Fruit fly (Drosophila melanogaster) whole organism, pupa: ENCODE measurements around the gene Cht5.
A peak's percentile ranks its signal among the peaks of the same experiment; 100 is the strongest.

Experiments
- CG10348 ChIP-seq: fragments of 200-800 bp; sonication (Bioruptor generic); IDR thresholded peaks from 2 replicates; pipeline ENCODE4 v1.3.6; 2022; ENCODE audit warnings: missing biosample characterization, missing genetic modification characterization
- CG12605 ChIP-seq: fragments of 200-800 bp; sonication (Bioruptor generic); IDR thresholded peaks from 2 replicates; pipeline ENCODE4 v1.3.6; 2022; ENCODE audit warnings: missing biosample characterization, missing genetic modification characterization
- CG13204 ChIP-seq: fragments of 200-800 bp; sonication (Bioruptor generic); optimal IDR thresholded peaks from 2 replicates; lab custom pipeline; 2018; ENCODE audit warnings: missing biosample characterization, mild to moderate bottlenecking, missing genetic modification characterization, moderate library complexity
- CG14655 ChIP-seq: fragments of 200-800 bp; sonication (Bioruptor generic); optimal IDR thresholded peaks from 3 replicates; lab custom pipeline; 2017; ENCODE audit warnings: mild to moderate bottlenecking, missing biosample characterization, missing genetic modification reagents, missing genetic modification characterization
- CG15710 ChIP-seq: fragments of 200-800 bp; sonication (Bioruptor generic); optimal IDR thresholded peaks from 2 replicates; lab custom pipeline; 2018; ENCODE audit warnings: missing biosample characterization, mild to moderate bottlenecking, missing genetic modification characterization, moderate library complexity
- CG17806 ChIP-seq: fragments of 200-800 bp; sonication (Bioruptor generic); optimal IDR thresholded peaks from 2 replicates; lab custom pipeline; 2018; ENCODE audit warnings: missing biosample characterization, mild to moderate bottlenecking, missing genetic modification characterization, moderate library complexity
- CG32121 ChIP-seq: fragments of 200-800 bp; sonication (Bioruptor generic); IDR thresholded peaks from 2 replicates; pipeline ENCODE4 v1.3.6; 2022; ENCODE audit warnings: missing biosample characterization, missing genetic modification characterization
- CG34367 ChIP-seq: fragments of 200-800 bp; sonication (Bioruptor generic); optimal IDR thresholded peaks from 2 replicates; lab custom pipeline; 2018; ENCODE audit warnings: missing biosample characterization, mild to moderate bottlenecking, missing genetic modification characterization
- CG4496 ChIP-seq: fragments of 200-800 bp; sonication (Bioruptor generic); IDR thresholded peaks from 3 replicates; pipeline ENCODE4 v1.3.6; 2022; ENCODE audit warnings: missing biosample characterization, missing genetic modification characterization
- CG8159 ChIP-seq: fragments of 200-800 bp; sonication (Bioruptor generic); optimal IDR thresholded peaks from 3 replicates; lab custom pipeline; 2018; ENCODE audit warnings: missing biosample characterization, mild to moderate bottlenecking, missing genetic modification characterization, moderate library complexity
- CG8301 ChIP-seq: fragments of 200-800 bp; sonication (Bioruptor generic); optimal IDR thresholded peaks from 2 replicates; lab custom pipeline; 2018; ENCODE audit warnings: missing biosample characterization, mild to moderate bottlenecking, missing genetic modification characterization
- CG9948 ChIP-seq: fragments of 200-800 bp; sonication (Bioruptor generic); optimal IDR thresholded peaks from 2 replicates; lab custom pipeline; 2018; ENCODE audit warnings: missing biosample characterization, mild to moderate bottlenecking, missing genetic modification characterization, moderate library complexity
- D1 ChIP-seq: fragments of 200-800 bp; sonication (Bioruptor generic); optimal IDR thresholded peaks from 2 replicates; lab custom pipeline; 2018; ENCODE audit warnings: missing biosample characterization, mild to moderate bottlenecking, missing genetic modification characterization, moderate library complexity
- EcR ChIP-seq: fragments of 200-800 bp; sonication (Bioruptor generic); optimal IDR thresholded peaks from 3 replicates; lab custom pipeline; 2019; ENCODE audit warnings: missing biosample characterization, missing genetic modification characterization, mild to moderate bottlenecking, moderate library complexity, missing genetic modification reagents
- Ets98B ChIP-seq: fragments of 200-800 bp; sonication (Bioruptor generic); IDR thresholded peaks from 2 replicates; pipeline ENCODE4 v1.3.6; 2022; ENCODE audit warnings: missing biosample characterization, missing genetic modification characterization
- Pif1A ChIP-seq: fragments of 200-800 bp; sonication (Bioruptor generic); optimal IDR thresholded peaks from 3 replicates; lab custom pipeline; 2016; ENCODE audit warnings: missing biosample characterization, missing genetic modification characterization
- Pif1B ChIP-seq: fragments of 200-800 bp; sonication (Bioruptor generic); optimal IDR thresholded peaks from 3 replicates; lab custom pipeline; 2016; ENCODE audit warnings: missing biosample characterization, missing genetic modification characterization
- Snoo ChIP-seq: fragments of 200-800 bp; sonication (Bioruptor generic); optimal IDR thresholded peaks from 3 replicates; lab custom pipeline; 2017; ENCODE audit warnings: missing biosample characterization, mild to moderate bottlenecking, missing genetic modification characterization, inconsistent platforms
- fd96Ca ChIP-seq: fragments of 200-800 bp; sonication (Bioruptor generic); IDR thresholded peaks from 3 replicates; pipeline ENCODE4 v1.3.6; 2022; ENCODE audit warnings: missing biosample characterization, missing genetic modification characterization
- gl ChIP-seq: fragments of 200-800 bp; sonication (Bioruptor generic); optimal IDR thresholded peaks from 2 replicates; lab custom pipeline; 2018; ENCODE audit warnings: missing biosample characterization, mild to moderate bottlenecking, missing genetic modification characterization
- rn ChIP-seq: fragments of 200-800 bp; sonication (Bioruptor generic); IDR thresholded peaks from 2 replicates; pipeline ENCODE4 v1.3.6; 2022; ENCODE audit warnings: missing biosample characterization, missing genetic modification characterization

Gene Cht5

DNA sequence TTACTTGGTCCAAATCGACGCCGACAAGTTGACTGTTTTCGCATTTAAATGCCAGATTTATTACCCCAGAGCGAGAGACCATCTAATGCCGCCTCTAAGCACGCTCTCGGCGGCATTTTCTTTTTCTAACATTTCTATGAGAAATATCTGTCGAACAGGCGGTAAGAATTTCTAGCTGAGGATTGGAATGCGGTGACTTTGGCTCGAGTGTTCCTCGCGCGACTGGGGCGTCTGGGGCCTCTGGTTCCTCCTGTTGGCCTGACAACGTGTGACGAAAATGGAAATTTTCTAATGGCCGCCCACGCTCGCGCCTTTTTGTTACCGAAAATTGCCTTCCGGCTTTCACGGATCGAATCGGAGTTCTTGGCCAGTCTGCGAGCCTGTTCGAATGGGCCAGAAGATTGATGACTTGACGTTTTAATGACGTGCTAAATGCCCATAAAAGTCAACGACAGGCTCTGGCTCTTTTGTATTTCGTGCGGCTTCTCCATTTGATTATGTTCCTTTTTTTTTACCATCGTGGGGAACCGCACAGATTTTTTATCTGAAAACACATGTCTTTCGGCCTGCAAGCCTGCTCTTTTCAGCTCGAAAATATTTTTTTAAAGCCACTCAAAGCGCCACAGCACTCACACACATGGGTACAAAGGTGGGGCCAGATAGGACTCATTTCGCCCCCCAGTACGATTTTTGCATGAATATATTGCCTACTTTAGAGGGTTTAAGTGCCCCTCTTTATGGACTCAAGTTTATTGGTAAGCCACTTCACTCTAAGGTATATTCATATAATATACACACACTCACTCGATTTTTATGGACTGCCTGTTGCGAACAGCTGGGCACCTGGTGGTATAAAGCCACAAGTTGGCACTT lies 34.1 kb downstream of the Cht5 start:
- TF ChIP-seq CG8159 (tag; lab: Kevin White, UChicago) (no peak), CG12605 (GFP tag; lab: Robert Waterston, UW) (0 out of 2 replicates have a peak, but pooled peaks have one; percentile 10), CG4496 (0 out of 3 replicates have a peak, but pooled peaks have one; percentile 30)
- TF ChIP-seq, all 21 proteins: peak for 2

DNA sequence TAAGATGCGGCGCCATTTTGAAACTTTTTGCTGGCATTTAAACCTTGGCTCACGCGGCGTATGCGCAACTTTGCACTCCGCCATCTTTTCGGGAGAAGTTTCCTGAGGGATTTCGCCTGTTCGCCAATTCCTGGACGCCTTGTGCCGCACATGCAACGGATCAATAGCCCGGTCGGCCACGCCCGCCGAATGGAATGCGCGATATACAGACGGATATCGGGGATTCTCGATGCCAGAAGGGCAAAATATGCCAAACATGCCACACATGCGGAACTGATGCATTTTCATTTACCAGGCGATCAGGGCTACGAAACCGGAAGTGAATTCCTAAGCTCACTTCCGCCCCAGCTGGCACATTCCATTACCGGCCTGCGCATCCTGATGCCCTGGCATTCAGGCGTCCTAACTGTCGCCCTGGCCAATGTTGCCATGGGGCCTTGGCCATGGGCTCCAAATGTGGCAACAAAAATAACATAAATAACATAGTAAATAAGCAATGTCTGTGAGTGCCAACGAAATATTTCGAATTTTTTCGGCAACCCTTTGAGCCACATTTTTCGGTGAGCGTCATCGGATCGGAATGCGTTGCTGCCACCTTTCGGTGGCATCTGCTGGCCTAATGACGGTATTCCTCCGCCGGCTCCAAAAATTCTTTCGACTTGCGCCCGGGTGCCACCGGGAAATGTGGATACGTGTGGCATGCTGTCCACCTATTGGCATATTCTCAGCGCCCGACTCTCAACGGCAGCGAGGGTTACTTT lies 34.9 kb downstream of the Cht5 start:
- TF ChIP-seq CG8301, result no peak
- TF ChIP-seq CG12605 (GFP tag; lab: Robert Waterston, UW), result 0 out of 2 replicates have a peak, but pooled peaks have one; percentile 2

DNA sequence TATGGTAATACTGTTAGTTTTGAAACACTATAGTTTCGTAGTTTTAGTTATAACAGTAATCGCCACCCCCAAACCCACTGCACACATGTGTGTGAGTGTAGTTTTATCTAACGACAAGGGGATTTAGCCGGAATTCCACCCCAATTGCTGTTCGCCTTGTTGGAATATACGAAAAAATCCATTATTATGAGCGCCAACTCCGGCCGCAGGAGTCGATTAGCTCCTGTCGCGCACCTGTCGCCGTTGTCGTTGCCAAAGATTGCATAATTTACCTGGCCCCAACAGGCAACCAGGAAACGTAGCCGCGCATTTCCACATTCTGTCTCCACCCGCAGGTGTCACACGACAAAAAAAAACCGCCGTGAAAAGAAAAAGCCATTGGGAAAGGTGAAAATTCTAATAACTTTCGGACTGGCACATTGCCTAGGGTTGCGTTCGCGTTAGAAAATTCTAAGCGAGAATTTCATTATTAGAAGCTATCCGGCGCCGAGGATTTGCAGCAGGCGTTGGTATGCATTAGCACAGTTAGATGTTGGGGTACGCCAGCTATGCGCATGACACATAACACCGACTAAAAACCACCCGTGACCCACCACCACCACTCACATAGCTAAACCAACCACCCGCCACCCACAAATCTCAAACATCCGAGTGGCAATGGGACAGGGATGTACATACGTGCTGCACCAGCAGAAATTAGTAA lies 36.0 kb downstream of the Cht5 start:
- TF ChIP-seq CG32121 (GFP tag; lab: Robert Waterston, UW) (no peak), Pif1B (no peak), gl (tag; lab: Kevin White, UChicago) (no peak), EcR (no peak), CG8159 (tag; lab: Kevin White, UChicago) (no peak), CG34367 (tag; lab: Kevin White, UChicago) (no peak), D1 (tag; lab: Kevin White, UChicago) (no peak), Pif1A (GFP tag; lab: Kevin White, UChicago) (no peak), fd96Ca (no peak), Snoo (tag; lab: Kevin White, UChicago) (no peak), CG13204 (GFP tag; lab: Kevin White, UChicago) (no peak)

DNA sequence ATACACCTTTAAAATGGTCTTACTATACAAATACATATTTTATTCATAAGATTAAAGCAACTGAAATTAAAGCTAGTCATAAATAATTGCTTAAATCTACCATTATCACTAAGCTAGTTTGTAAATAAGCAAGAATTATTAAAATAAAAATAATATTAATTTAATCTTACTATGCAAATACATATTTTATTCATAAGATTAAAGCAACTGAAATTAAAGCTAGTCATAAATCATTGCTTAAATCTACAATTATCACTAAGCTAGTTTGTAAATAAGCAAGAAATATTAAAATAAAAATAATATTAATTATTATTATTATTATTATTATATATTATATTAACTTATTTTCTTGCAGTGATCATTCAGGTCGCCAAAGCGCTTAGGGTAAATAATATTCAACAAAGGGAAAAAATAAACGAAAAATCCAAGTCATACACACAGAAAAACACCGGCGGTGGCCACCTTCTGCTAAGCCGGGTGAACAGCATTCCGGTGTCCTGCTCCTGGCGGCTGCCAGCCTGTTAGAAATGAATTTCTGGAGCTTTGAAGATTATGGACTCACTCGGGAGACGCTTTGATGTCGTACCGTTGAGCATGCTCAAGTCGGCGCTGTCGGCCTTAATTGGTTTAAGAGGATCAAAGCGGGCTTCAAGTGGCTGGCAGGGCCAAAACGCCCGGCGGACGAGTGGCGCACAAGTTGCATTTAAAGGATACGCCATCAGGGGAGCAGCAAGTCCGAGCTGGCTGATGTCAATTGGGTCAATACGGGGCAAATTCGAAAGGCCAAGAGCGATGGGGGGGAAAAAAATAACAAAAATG lies 36.8 kb downstream of the Cht5 start:
- TF ChIP-seq CG34367 (tag; lab: Kevin White, UChicago) (no peak), rn (no peak), Pif1B (no peak), CG4496 (no peak), fd96Ca (no peak), Snoo (tag; lab: Kevin White, UChicago) (no peak), Ets98B (GFP tag; lab: Robert Waterston, UW) (no peak), gl (tag; lab: Kevin White, UChicago) (no peak), CG10348 (no peak), CG15710 (tag; lab: Kevin White, UChicago) (peak; percentile 19), CG8301 (no peak), D1 (tag; lab: Kevin White, UChicago) (no peak), CG13204 (GFP tag; lab: Kevin White, UChicago) (no peak), CG14655 (peak; percentile 39), EcR (no peak), CG8159 (tag; lab: Kevin White, UChicago) (peak; percentile 57), CG9948 (tag; lab: Kevin White, UChicago) (peak; percentile 1), CG32121 (GFP tag; lab: Robert Waterston, UW) (no peak), CG12605 (GFP tag; lab: Robert Waterston, UW) (no peak), CG17806 (tag; lab: Kevin White, UChicago) (no peak), Pif1A (GFP tag; lab: Kevin White, UChicago) (no peak)
- TF ChIP-seq, all 21 proteins: peak for 4

DNA sequence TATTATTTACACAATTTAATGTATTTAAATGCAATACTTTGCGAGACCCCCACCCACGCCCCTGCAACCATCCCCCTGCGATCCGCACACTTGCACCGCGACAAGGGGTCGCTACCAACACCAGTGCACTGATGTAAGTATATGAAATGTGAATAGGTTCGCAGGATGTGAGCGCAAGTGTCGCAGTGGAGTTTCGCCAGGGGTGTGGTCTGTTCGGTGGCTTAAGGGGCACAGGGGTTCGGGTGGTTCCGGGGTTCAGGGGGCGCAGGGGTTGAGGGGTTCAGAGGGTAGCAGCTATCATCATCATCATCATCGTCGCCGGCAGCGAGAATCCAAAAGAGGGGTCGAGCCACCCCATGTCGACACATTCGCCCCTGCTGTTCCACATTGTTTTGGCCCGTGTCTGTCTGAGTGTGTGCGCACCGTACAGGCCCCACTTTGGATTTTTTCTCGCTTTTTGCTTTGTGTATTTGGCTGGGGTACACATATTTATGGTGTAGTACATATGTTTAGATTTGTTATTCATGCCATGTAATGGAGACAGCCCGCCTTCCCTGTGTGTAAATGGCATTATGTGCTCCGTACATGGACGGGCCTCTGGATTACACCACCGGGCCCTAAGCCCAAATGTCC lies 37.7 kb downstream of the Cht5 start:
- no peak for TF ChIP-seq EcR
- TF ChIP-seq gl (tag; lab: Kevin White, UChicago), result no peak
- TF ChIP-seq Pif1A (GFP tag; lab: Kevin White, UChicago), result no peak
- TF ChIP-seq CG9948 (tag; lab: Kevin White, UChicago), result no peak
- 0 out of 2 replicates have a peak, but pooled peaks have one; percentile 15 for TF ChIP-seq Ets98B (GFP tag; lab: Robert Waterston, UW)
- TF ChIP-seq Pif1B, result no peak
- no peak for TF ChIP-seq rn
- no peak for TF ChIP-seq CG12605 (GFP tag; lab: Robert Waterston, UW)
- TF ChIP-seq CG32121 (GFP tag; lab: Robert Waterston, UW), result peak; percentile 42; the same call in 1 of the 2 replicates
- no peak for TF ChIP-seq CG4496
- no peak for TF ChIP-seq CG10348
- no peak for TF ChIP-seq CG15710 (tag; lab: Kevin White, UChicago)
